3 worm cellular contexts compared by ENCODE assay signal in the genomic region with DNA sequence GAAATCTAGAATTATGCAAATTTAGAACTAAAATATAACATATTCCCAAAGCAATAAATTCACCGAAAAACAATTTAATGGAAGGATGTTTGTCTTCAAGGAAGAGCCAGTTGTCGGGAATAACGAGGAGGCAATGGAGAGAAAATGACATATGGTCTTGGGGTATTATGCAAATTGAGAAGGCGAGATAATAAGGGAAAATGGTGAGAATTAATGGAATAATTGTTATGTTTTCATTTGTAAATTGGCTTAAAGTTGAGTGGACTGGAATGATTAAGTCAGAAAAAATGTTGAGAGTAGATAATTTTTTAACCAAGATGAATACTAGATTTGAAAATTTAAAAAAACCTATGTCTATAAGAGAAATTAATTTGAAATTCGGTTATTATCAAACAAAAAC.
A peak's percentile ranks its signal among the peaks of the same experiment; 100 is the strongest.
TF ChIP-seq lines count a peak whose summit lies in the region.

No protein-coding gene starts in this region.

TF ChIP-seq in whole organism, late embryonic, 69 proteins besides CTCF, POLR2A, EP300 and RAD21:
- TF ChIP-seq nhr-232 (tag; optimal IDR thresholded peaks at IDR 0.05; lab: Kevin White, UChicago), result no peak
- peak; percentile 5 for TF ChIP-seq tbx-2 (tag; optimal IDR thresholded peaks at IDR 0.05; lab: Kevin White, UChicago)
- no peak for TF ChIP-seq dve-1 (tag; optimal IDR thresholded peaks at IDR 0.05; lab: Kevin White, UChicago)
- peak; percentile 73 for TF ChIP-seq unc-42 (tag; optimal IDR thresholded peaks at IDR 0.05; lab: Kevin White, UChicago)
- no peak for TF ChIP-seq ceh-45 (GFP tag; IDR thresholded peaks at IDR 0.05; lab: Robert Waterston, UW)
- TF ChIP-seq hlh-8 (tag; optimal IDR thresholded peaks at IDR 0.05; lab: Kevin White, UChicago), result no peak
- no peak for TF ChIP-seq pag-3 (tag; optimal IDR thresholded peaks at IDR 0.05; lab: Kevin White, UChicago; ENCODE audit: borderline replicate concordance)
- peak; percentile 3 for TF ChIP-seq ceh-31 (tag; optimal IDR thresholded peaks at IDR 0.05; lab: Kevin White, UChicago)

TF ChIP-seq in whole organism, midembryonic, 9 proteins besides CTCF, POLR2A, EP300 and RAD21:
- TF ChIP-seq ref-1 (GFP tag; conservative IDR thresholded peaks at IDR 0.05; lab: Robert Waterston, UW) (no peak), tab-1 (GFP tag; IDR thresholded peaks at IDR 0.05; lab: Robert Waterston, UW) (0 out of 2 replicates have a peak, but pooled peaks have one; percentile 26)

TF ChIP-seq in whole organism, mixed stage, embryonic, 35 proteins besides CTCF, POLR2A, EP300 and RAD21:
- TF ChIP-seq ces-1 (GFP tag; optimal IDR thresholded peaks at IDR 0.05; lab: Kevin White, UChicago), result peak; percentile 94
- peak; percentile 26 for TF ChIP-seq hlh-1 (tag; optimal IDR thresholded peaks at IDR 0.05; lab: Kevin White, UChicago)
- TF ChIP-seq tbx-8 (GFP tag; optimal IDR thresholded peaks at IDR 0.05; lab: Kevin White, UChicago), result no peak
- TF ChIP-seq cnd-1 (tag; optimal IDR thresholded peaks at IDR 0.05; lab: Kevin White, UChicago), result peak; percentile 20
- TF ChIP-seq snpc-4 (tag; optimal IDR thresholded peaks at IDR 0.05; lab: Kevin White, UChicago), result no peak
- peak; percentile 34 for TF ChIP-seq mls-2 (tag; optimal IDR thresholded peaks at IDR 0.05; lab: Kevin White, UChicago)
TF ChIP-seq in whole organism, mixed stage, embryonic: peak in this region for 4.
